Worm (Caenorhabditis elegans) whole organism, L1 larva: Measurements from ENCODE around the gene fkh-3.

Experiments
- C34B4.2 ChIP-seq: sonication (generic microtip); optimal IDR thresholded peaks from 2 replicates; lab custom pipeline; 2017; ENCODE audit warnings: mild to moderate bottlenecking, missing genetic modification characterization, missing compliant biosample characterization
- aha-1 ChIP-seq: fragments of 150-350 bp; optimal IDR thresholded peaks from 2 replicates; lab custom pipeline; 2014; ENCODE audit warnings: missing biosample characterization, missing genetic modification characterization
- alr-1 ChIP-seq: fragments of 200-800 bp; sonication (Bioruptor generic); optimal IDR thresholded peaks from 2 replicates; lab custom pipeline; 2018; ENCODE audit warnings: borderline replicate concordance, mild to moderate bottlenecking, missing genetic modification characterization, missing compliant biosample characterization
- blmp-1 ChIP-seq: fragments of 150-350 bp; optimal IDR thresholded peaks from 2 replicates; lab custom pipeline; 2014; ENCODE audit warnings: missing biosample characterization, missing genetic modification characterization
- ceh-8 ChIP-seq: fragments of 200-800 bp; sonication (Bioruptor generic); optimal IDR thresholded peaks from 2 replicates; lab custom pipeline; 2018; ENCODE audit warnings: mild to moderate bottlenecking, missing genetic modification characterization, moderate library complexity, missing compliant biosample characterization
- efl-1 ChIP-seq, 4 experiments: fragments of 150-350 bp; optimal IDR thresholded peaks in 3 of 4; peaks in 1 of 4; 1 replicate in 1 of 4; 2 replicates in 3 of 4; lab custom pipeline; 2014; ENCODE audit warnings: missing biosample characterization in 2 of 4, missing genetic modification characterization in 2 of 4, missing genetic modification reagents in 2 of 4
- egl-13 ChIP-seq: sonication (generic microtip); optimal IDR thresholded peaks from 2 replicates; lab custom pipeline; 2016; ENCODE audit warnings: missing genotype, missing genetic modification reagents, missing genetic modification characterization, missing compliant biosample characterization
- elt-3 ChIP-seq, 6 experiments: fragments of 150-350 bp in 1 of 6; sonication (generic microtip); optimal IDR thresholded peaks; 2 replicates each; lab custom pipeline; 2017 to 2018; ENCODE audit warnings: missing biosample characterization in 6 of 6, missing genetic modification characterization in 6 of 6, inconsistent platforms in 1 of 6
- fkh-4 ChIP-seq: sonication (generic microtip); optimal IDR thresholded peaks from 2 replicates; lab custom pipeline; 2016; ENCODE audit warnings: missing compliant biosample characterization, missing genetic modification characterization, borderline replicate concordance
- fos-1 ChIP-seq: fragments of 150-350 bp; optimal IDR thresholded peaks from 2 replicates; lab custom pipeline; 2014; ENCODE audit warnings: missing biosample characterization, missing genetic modification characterization
- jun-1 ChIP-seq: fragments of 150-350 bp; optimal IDR thresholded peaks from 2 replicates; lab custom pipeline; 2014; ENCODE audit warnings: missing biosample characterization, missing genetic modification reagents, missing genetic modification characterization
- lin-15B ChIP-seq: fragments of 150-350 bp; sonication (generic microtip); optimal IDR thresholded peaks from 3 replicates; lab custom pipeline; 2014; ENCODE audit warnings: missing biosample characterization, missing genetic modification characterization
- lin-39 ChIP-seq: fragments of 150-350 bp; optimal IDR thresholded peaks from 2 replicates; lab custom pipeline; 2014; ENCODE audit warnings: missing biosample characterization, missing genetic modification reagents, missing genetic modification characterization
- lir-3 ChIP-seq: sonication (generic microtip); optimal IDR thresholded peaks from 2 replicates; lab custom pipeline; 2016; ENCODE audit warnings: mild to moderate bottlenecking, missing genetic modification characterization, moderate library complexity, missing compliant biosample characterization; ENCODE audit not compliant: poor library complexity
- nhr-237 ChIP-seq: fragments of 150-350 bp; optimal IDR thresholded peaks from 2 replicates; lab custom pipeline; 2014; ENCODE audit warnings: missing biosample characterization, missing genetic modification characterization
- nhr-28 ChIP-seq: fragments of 150-350 bp; optimal IDR thresholded peaks from 2 replicates; lab custom pipeline; 2014; ENCODE audit warnings: missing biosample characterization, missing genetic modification characterization
- nhr-47 ChIP-seq: sonication (generic microtip); optimal IDR thresholded peaks from 2 replicates; lab custom pipeline; 2016; ENCODE audit warnings: mild to moderate bottlenecking, missing genetic modification characterization, moderate library complexity, missing compliant biosample characterization
- nhr-71 ChIP-seq: sonication (generic microtip); optimal IDR thresholded peaks from 2 replicates; lab custom pipeline; 2016; ENCODE audit warnings: mild to moderate bottlenecking, missing genetic modification characterization, moderate library complexity, missing compliant biosample characterization
- nhr-85 ChIP-seq: sonication (generic microtip); peaks from one replicate; lab custom pipeline; 2016; ENCODE audit warnings: missing genetic modification characterization, inconsistent platforms, missing compliant biosample characterization
- nhr-90 ChIP-seq: sonication (generic microtip); optimal IDR thresholded peaks from 2 replicates; lab custom pipeline; 2016; ENCODE audit warnings: mild to moderate bottlenecking, missing genetic modification characterization, missing compliant biosample characterization; ENCODE audit not compliant: poor library complexity
- pax-3 ChIP-seq: fragments of 200-800 bp; sonication (Bioruptor generic); optimal IDR thresholded peaks from 2 replicates; lab custom pipeline; 2018; ENCODE audit warnings: mild to moderate bottlenecking, missing genetic modification characterization, moderate library complexity, missing compliant biosample characterization
- pqm-1 ChIP-seq: sonication (generic microtip); optimal IDR thresholded peaks from 3 replicates; lab custom pipeline; 2017; ENCODE audit warnings: missing biosample characterization, missing genetic modification characterization
- skn-1 ChIP-seq: fragments of 150-350 bp; optimal IDR thresholded peaks from 2 replicates; lab custom pipeline; 2014; ENCODE audit warnings: missing biosample characterization, missing genetic modification characterization
- snu-23 ChIP-seq: sonication (generic microtip); optimal IDR thresholded peaks from 2 replicates; lab custom pipeline; 2016; ENCODE audit warnings: missing genetic modification characterization, missing compliant biosample characterization
- sox-4 ChIP-seq: sonication (generic microtip); optimal IDR thresholded peaks from 2 replicates; lab custom pipeline; 2016; ENCODE audit warnings: missing genetic modification characterization, missing compliant biosample characterization
- sup-37 ChIP-seq: fragments of 200-800 bp; sonication (Bioruptor generic); optimal IDR thresholded peaks from 2 replicates; lab custom pipeline; 2018; ENCODE audit warnings: mild to moderate bottlenecking, missing genetic modification characterization, missing compliant biosample characterization
- tbx-2 ChIP-seq: sonication (generic microtip); optimal IDR thresholded peaks from 2 replicates; lab custom pipeline; 2016; ENCODE audit warnings: missing genetic modification characterization, missing compliant biosample characterization
- unc-86 ChIP-seq: sonication (generic microtip); optimal IDR thresholded peaks from 2 replicates; lab custom pipeline; 2016; ENCODE audit warnings: missing genetic modification characterization, missing compliant biosample characterization
- unc-98 ChIP-seq: fragments of 200-800 bp; sonication (Bioruptor generic); IDR thresholded peaks from 2 replicates; pipeline ENCODE4 v1.3.6; 2022; ENCODE audit warnings: missing genetic modification characterization, missing compliant biosample characterization
- vab-15 ChIP-seq: sonication (generic microtip); optimal IDR thresholded peaks from 2 replicates; lab custom pipeline; 2017; ENCODE audit warnings: missing genotype, mild to moderate bottlenecking, missing genetic modification characterization, missing compliant biosample characterization
- xbp-1 ChIP-seq: sonication (generic microtip); optimal IDR thresholded peaks from 2 replicates; lab custom pipeline; 2016; ENCODE audit warnings: missing genetic modification characterization, missing compliant biosample characterization

fkh-3 gene

ce11 chrX:13423340-13423739 is at the start of gene fkh-3:
TSS of gene fkh-3 (minus strand) at chrX:13423440.
- TF ChIP-seq lir-3 (tag; lab: Kevin White, UChicago) (no peak), nhr-71 (tag; lab: Kevin White, UChicago) (no peak), snu-23 (GFP tag; lab: Kevin White, UChicago) (no peak), pax-3 (tag; lab: Kevin White, UChicago) (no peak), tbx-2 (tag; lab: Kevin White, UChicago) (no peak), egl-13 (no peak), xbp-1 (no peak), fos-1 (tag; lab: Kevin White, UChicago) (no peak)

- TF ChIP-seq nhr-237: no peak
- TF ChIP-seq nhr-71 (tag; lab: Kevin White, UChicago): no peak
- TF ChIP-seq fkh-4 (tag; lab: Kevin White, UChicago): no peak
- no peak for TF ChIP-seq efl-1 (optimal IDR thresholded peaks at IDR 0.05; lab: Kevin White, UChicago)
- peak in 1 of 2 experiments; percentile 45 for TF ChIP-seq efl-1 (GFP tag; optimal IDR thresholded peaks at IDR 0.05 in 1 of 2; lab: Kevin White, UChicago)
- TF ChIP-seq alr-1 (tag; lab: Kevin White, UChicago): no peak
- no peak for TF ChIP-seq nhr-47 (tag; lab: Kevin White, UChicago)
Measured at ce11 chrX:13471855-13472254, 48.6 kb upstream of the fkh-3 start, which contains the start of gene tre-4. TSS of gene tre-4 (plus strand) at chrX:13472155.

ce11 chrX:13469907-13470647 is 46.8 kb upstream of the fkh-3 start:
- TF ChIP-seq vab-15 (tag; lab: Kevin White, UChicago) (no peak), unc-86 (tag; lab: Kevin White, UChicago) (no peak), lin-39 (tag; lab: Kevin White, UChicago) (no peak), aha-1 (no peak), nhr-237 (no peak), sup-37 (GFP tag; lab: Kevin White, UChicago) (no peak), lin-15B (tag; lab: Kevin White, UChicago) (no peak), C34B4.2 (tag; lab: Kevin White, UChicago) (no peak), blmp-1 (tag; lab: Kevin White, UChicago) (peak; percentile 83), elt-3 (tag; optimal IDR thresholded peaks at IDR 0.05; lab: Kevin White, UChicago) (peak in 2 of 6 experiments; percentile 15), sox-4 (tag; lab: Kevin White, UChicago) (no peak), unc-98 (GFP tag; lab: Robert Waterston, UW) (no peak), jun-1 (tag; lab: Kevin White, UChicago) (no peak), skn-1 (tag; lab: Kevin White, UChicago) (no peak), nhr-28 (tag; lab: Kevin White, UChicago) (no peak), pqm-1 (tag; lab: Kevin White, UChicago) (no peak)

ce11 chrX:13469047-13469633 is 45.9 kb upstream of the fkh-3 start, which contains the start of gene col-184:
TSS of gene col-184 (plus strand) at chrX:13469455.
- no peak for TF ChIP-seq nhr-85 (tag; lab: Kevin White, UChicago)
- TF ChIP-seq blmp-1 (tag; lab: Kevin White, UChicago): peak; percentile 79
- peak in 1 of 6 experiments; percentile 42 for TF ChIP-seq elt-3 (tag; optimal IDR thresholded peaks at IDR 0.05; lab: Kevin White, UChicago)

ce11 chrX:13466926-13467866 is 44.0 kb upstream of the fkh-3 start, which contains the start of gene col-183:
TSS of gene col-183 (minus strand) at chrX:13467764.
- TF ChIP-seq ceh-8 (GFP tag; lab: Kevin White, UChicago) (peak; percentile 55), nhr-90 (tag; lab: Kevin White, UChicago) (no peak)
